Worm (Caenorhabditis elegans) whole organism, dauer: ENCODE results near the gene nspg-14.

ENCODE experiments used
- unc-62 ChIP-seq: sonication (generic microtip); optimal IDR thresholded peaks from 2 replicates; lab custom pipeline; 2017; ENCODE audit warnings: missing biosample characterization, missing genetic modification reagents, missing genetic modification characterization

nspg-14 gene

ce11 chrX:5283531-5283930 lies 30.7 kb downstream of the nspg-14 start, which contains the start of gene vps-41:
TSS of gene vps-41 (plus strand) at chrX:5283831.
- no peak for TF ChIP-seq unc-62

- TF ChIP-seq unc-62 = no peak
Observed at ce11 chrX:5289106-5289505, 36.3 kb downstream of the nspg-14 start.

ce11 chrX:5293862-5294261 lies 41.0 kb downstream of the nspg-14 start:
- no peak for TF ChIP-seq unc-62

- TF ChIP-seq unc-62 = no peak
Observed at ce11 chrX:5297942-5298611, 45.2 kb downstream of the nspg-14 start, which contains the start of gene ift-81. TSS of gene ift-81 (plus strand) at chrX:5298561.

ce11 chrX:5303500-5303899 lies 50.7 kb downstream of the nspg-14 start, which contains the start of gene ags-3:
TSS of gene ags-3 (minus strand) at chrX:5303600.
- no peak for TF ChIP-seq unc-62
